Worm (Caenorhabditis elegans): Measurements from ENCODE around the gene C06A1.3.

The C06A1.3 gene

DNA sequence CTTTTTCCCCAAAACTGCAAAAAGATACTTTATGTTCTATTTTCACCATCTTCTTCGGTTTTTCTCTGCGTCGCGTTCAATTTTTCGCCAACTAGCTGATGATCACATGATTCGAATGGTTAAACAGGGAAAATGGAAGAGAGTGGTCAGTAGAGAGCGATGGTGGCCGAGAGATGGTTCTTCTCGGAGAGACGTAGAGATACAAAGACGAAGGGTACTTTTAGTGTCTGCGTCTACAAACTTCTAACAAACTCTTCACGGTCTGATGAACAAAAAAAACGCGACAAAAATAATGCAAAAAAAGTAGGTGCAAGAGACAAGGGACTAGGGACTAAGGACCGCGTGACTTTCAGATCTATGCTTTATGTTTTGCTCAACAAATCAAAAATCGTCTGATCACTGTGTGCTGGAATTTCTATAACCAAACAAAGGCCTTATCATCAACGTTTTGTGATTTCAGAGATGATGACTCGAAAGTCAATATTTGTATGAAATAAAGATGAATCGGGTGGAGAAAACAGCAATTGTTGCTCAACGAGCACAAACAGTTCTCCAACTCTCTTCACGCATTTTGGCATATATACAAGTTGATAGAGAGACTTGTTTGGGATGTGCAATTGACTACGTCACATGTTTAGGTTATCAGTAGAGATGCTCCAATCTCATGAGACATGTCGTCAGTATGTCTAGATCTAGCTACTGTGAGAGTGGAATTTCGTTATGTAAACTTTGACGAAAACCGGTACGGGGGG, 19.9 kb upstream of the C06A1.3 start (continued):
- peak; percentile 77; the same call in 1 of the 2 replicates for TF ChIP-seq lin-1 (GFP tag; IDR thresholded peaks at IDR 0.05)
- TF ChIP-seq nhr-6 (tag; optimal IDR thresholded peaks at IDR 0.05) = peak; percentile 66
- TF ChIP-seq ceh-28 (tag; optimal IDR thresholded peaks at IDR 0.05) = peak; percentile 14
- peak; percentile 66 for TF ChIP-seq fos-1 (tag; optimal IDR thresholded peaks at IDR 0.05)
- peak; percentile 60 for TF ChIP-seq mxl-3 (GFP tag; optimal IDR thresholded peaks at IDR 0.05)
- TF ChIP-seq Y105C5A.15 (GFP tag; IDR thresholded peaks at IDR 0.05) = 0 out of 2 replicates have a peak, but pooled peaks have one; percentile 24
- no peak for TF ChIP-seq snpc-1.2 (GFP tag; IDR thresholded peaks at IDR 0.05)
- no peak for TF ChIP-seq Y5F2A.4 (GFP tag; optimal IDR thresholded peaks at IDR 0.05)
- peak; percentile 63 for TF ChIP-seq lin-38 (GFP tag; IDR thresholded peaks at IDR 0.05)
- TF ChIP-seq rbr-2 (tag; optimal IDR thresholded peaks at IDR 0.05) = peak; percentile 83
- peak; percentile 82 for TF ChIP-seq tra-1 (GFP tag; IDR thresholded peaks at IDR 0.05)
- no peak for TF ChIP-seq tag-97 (GFP tag; IDR thresholded peaks at IDR 0.05)
- no peak for TF ChIP-seq dmd-8 (GFP tag; IDR thresholded peaks at IDR 0.05)
- no peak for TF ChIP-seq attf-4 (tag; optimal IDR thresholded peaks at IDR 0.05)
- no peak for TF ChIP-seq pqm-1 (tag; optimal IDR thresholded peaks at IDR 0.05)
- TF ChIP-seq nhr-25 (tag; optimal IDR thresholded peaks at IDR 0.05; ENCODE audit: borderline replicate concordance, insufficient read depth) = peak; percentile 81
- TF ChIP-seq ceh-20 (GFP tag; IDR thresholded peaks at IDR 0.05) = peak; percentile 70
- TF ChIP-seq ztf-11 (tag; optimal IDR thresholded peaks at IDR 0.05) = no peak
- TF ChIP-seq arid-1 (GFP tag; conservative IDR thresholded peaks at IDR 0.05) = peak; percentile 28; the same call in 1 of the 2 replicates
- peak; percentile 89 for TF ChIP-seq mep-1 (tag; optimal IDR thresholded peaks at IDR 0.05)
- TF ChIP-seq unc-39 (tag; optimal IDR thresholded peaks at IDR 0.05) = no peak
- TF ChIP-seq mes-2 (tag; optimal IDR thresholded peaks at IDR 0.05; ENCODE audit: poor library complexity, severe bottlenecking) = peak; percentile 83
- no peak for TF ChIP-seq F44E2.7 (GFP tag; IDR thresholded peaks at IDR 0.05)
- TF ChIP-seq daf-12 (tag; optimal IDR thresholded peaks at IDR 0.05) = no peak
- no peak; a peak in 1 of 4 replicates for TF ChIP-seq madf-5 (GFP tag; IDR thresholded peaks at IDR 0.05)
- TF ChIP-seq fkh-10 (GFP tag; optimal IDR thresholded peaks at IDR 0.05) = peak; percentile 91
- peak; percentile 89 for TF ChIP-seq saeg-2 (GFP tag; IDR thresholded peaks at IDR 0.05)
- TF ChIP-seq mxl-2 (GFP tag; conservative IDR thresholded peaks at IDR 0.05) = 0 out of 2 replicates have a peak, but pooled peaks have one; percentile 16
- TF ChIP-seq zfp-3 (GFP tag; conservative IDR thresholded peaks at IDR 0.05) = 0 out of 2 replicates have a peak, but pooled peaks have one; percentile 42
- TF ChIP-seq hlh-11 (tag; optimal IDR thresholded peaks at IDR 0.05) = peak; percentile 96
- TF ChIP-seq nhr-41 (GFP tag; IDR thresholded peaks at IDR 0.05) = peak; percentile 24; the same call in 1 of the 2 replicates
- TF ChIP-seq F37D6.2 (tag; optimal IDR thresholded peaks at IDR 0.05) = peak; percentile 70
- no peak for TF ChIP-seq ceh-82 (tag; optimal IDR thresholded peaks at IDR 0.05)
- TF ChIP-seq lir-3 (tag; optimal IDR thresholded peaks at IDR 0.05) = no peak
- peak; percentile 82 for TF ChIP-seq ama-1 (optimal IDR thresholded peaks at IDR 0.05)
- peak; percentile 67 for TF ChIP-seq T20F7.1 (GFP tag; optimal IDR thresholded peaks at IDR 0.05)
- TF ChIP-seq sdz-12 (GFP tag; optimal IDR thresholded peaks at IDR 0.05) = peak; percentile 7
- TF ChIP-seq ceh-62 (tag; optimal IDR thresholded peaks at IDR 0.05) = no peak
- TF ChIP-seq mdt-29 (GFP tag; IDR thresholded peaks at IDR 0.05) = peak; percentile 55; the same call in 1 of the 2 replicates
- peak; percentile 90 for TF ChIP-seq nhr-28 (tag; optimal IDR thresholded peaks at IDR 0.05)
- peak; percentile 89 for TF ChIP-seq jun-1 (tag; optimal IDR thresholded peaks at IDR 0.05)
- peak; percentile 70 for TF ChIP-seq duxl-1 (tag; optimal IDR thresholded peaks at IDR 0.05; ENCODE audit: poor library complexity)
- TF ChIP-seq R02D3.7 (tag; optimal IDR thresholded peaks at IDR 0.05) = no peak
- peak; percentile 64 for TF ChIP-seq nhr-76 (tag; optimal IDR thresholded peaks at IDR 0.05)
- no peak for TF ChIP-seq lin-13 (GFP tag; optimal IDR thresholded peaks at IDR 0.05)
- no peak for TF ChIP-seq daf-19 (GFP tag; conservative IDR thresholded peaks at IDR 0.05)
- peak; percentile 63 for TF ChIP-seq ces-1 (GFP tag; optimal IDR thresholded peaks at IDR 0.05)
- TF ChIP-seq F10B5.3 (tag; optimal IDR thresholded peaks at IDR 0.05) = no peak
- peak; percentile 98 for TF ChIP-seq nhr-11 (tag; optimal IDR thresholded peaks at IDR 0.05)
- peak; percentile 95 for TF ChIP-seq nhr-48 (tag; optimal IDR thresholded peaks at IDR 0.05)

Measured in whole organism, L4 larva.